Fruit fly (Drosophila melanogaster): ENCODE results near the gene CG4907.
A peak's percentile ranks its signal among the peaks of the same experiment; 100 is the strongest.

dm6 chr3R:22740930-22741329 lies 30.4 kb upstream of the CG4907 start, which contains the start of the genes Dcr-1 and CG6985:
- TF ChIP-seq Max (GFP tag; optimal IDR thresholded peaks at IDR 0.05) = no peak
- TF ChIP-seq twi (tag; optimal IDR thresholded peaks at IDR 0.05) = no peak
- no peak for TF ChIP-seq CG8478 (optimal IDR thresholded peaks at IDR 0.05)
- TF ChIP-seq Dp (GFP tag; optimal IDR thresholded peaks at IDR 0.05) = peak; percentile 64
- TF ChIP-seq CG8924 (tag; optimal IDR thresholded peaks at IDR 0.05) = no peak
- TF ChIP-seq luna (GFP tag; optimal IDR thresholded peaks at IDR 0.05) = no peak
- no peak for TF ChIP-seq CG12659 (GFP tag; optimal IDR thresholded peaks at IDR 0.05)
- no peak for TF ChIP-seq ro (GFP tag; IDR thresholded peaks at IDR 0.05)
- TF ChIP-seq ewg (GFP tag; optimal IDR thresholded peaks at IDR 0.05) = no peak
- TF ChIP-seq Ets65A (GFP tag) = no peak
- no peak for TF ChIP-seq cwo (GFP tag; optimal IDR thresholded peaks at IDR 0.05)
- TF ChIP-seq al (GFP tag; IDR thresholded peaks at IDR 0.05) = no peak

Data from whole organism, embryonic.